Fruit fly (Drosophila melanogaster) S2 (cell line): ENCODE data around the gene Sdr.

ENCODE experiments used
- CG8478 ChIP-seq: fragments of >200 bp; optimal IDR thresholded peaks from 2 replicates; lab custom pipeline; 2018
- CTCF ChIP-seq, 2 experiments: fragments of >200 bp; optimal IDR thresholded peaks; 2 replicates each; lab custom pipeline; 2018

DNA sequence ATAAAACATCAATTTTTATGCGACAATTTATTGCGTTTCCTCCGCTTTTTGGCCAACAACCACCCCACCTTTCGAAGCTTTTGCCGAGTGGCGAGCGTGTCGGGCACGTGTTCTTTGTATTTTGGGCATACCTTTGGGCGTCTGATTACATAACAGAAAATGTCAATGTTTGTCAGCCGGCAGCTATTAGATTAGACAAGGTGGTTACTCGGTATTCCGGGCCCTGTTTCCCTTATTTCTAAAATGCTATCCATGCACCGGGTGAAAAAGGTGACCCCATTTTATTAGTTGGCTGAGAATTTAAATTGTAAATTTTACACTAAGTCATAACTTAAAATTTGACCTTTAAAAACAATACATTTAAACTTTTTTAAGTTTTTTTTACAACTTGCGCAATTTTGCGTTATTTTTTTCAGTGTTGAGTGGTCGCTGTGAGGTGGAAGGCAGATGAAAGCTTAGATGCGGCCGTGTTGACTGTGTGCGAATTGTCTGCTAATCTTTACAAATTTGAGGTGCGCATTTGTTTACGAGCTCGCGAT, 5.9 kb upstream of the Sdr start:
- no peak for TF ChIP-seq CG8478
- TF ChIP-seq CTCF (optimal IDR thresholded peaks at IDR 0.05; lab: Kevin White, UChicago) = no peak
